Fruit fly (Drosophila melanogaster) whole organism, embryonic: ENCODE results near the gene pico.

Experiments
- Abd-B ChIP-seq: fragments of 200-800 bp; sonication (Bioruptor generic); optimal IDR thresholded peaks from 2 replicates; lab custom pipeline; 2018; ENCODE audit warnings: missing biosample characterization, mild to moderate bottlenecking, missing genetic modification characterization, moderate library complexity
- Adf1 ChIP-seq: fragments of 200-800 bp; sonication (Bioruptor generic); IDR thresholded peaks from 2 replicates; pipeline ENCODE4 v1.3.6; 2022; ENCODE audit warnings: missing biosample characterization, missing genetic modification characterization
- B-H2 ChIP-seq: fragments of 200-800 bp; sonication (Bioruptor generic); optimal IDR thresholded peaks from 2 replicates; lab custom pipeline; 2018; ENCODE audit warnings: missing biosample characterization, mild to moderate bottlenecking, missing genetic modification characterization
- CG12659 ChIP-seq: fragments of 200-800 bp; sonication (Bioruptor generic); optimal IDR thresholded peaks from 3 replicates; lab custom pipeline; 2017; ENCODE audit warnings: mild to moderate bottlenecking, missing biosample characterization, missing genetic modification reagents, missing genetic modification characterization
- CG17328 ChIP-seq: fragments of 200-800 bp; sonication (Bioruptor generic); IDR thresholded peaks from 2 replicates; pipeline ENCODE4 v1.3.6; 2022; ENCODE audit warnings: missing biosample characterization, missing genetic modification characterization
- CG18599 ChIP-seq: fragments of 200-800 bp; sonication (Bioruptor generic); optimal IDR thresholded peaks from 3 replicates; lab custom pipeline; 2017; ENCODE audit warnings: missing biosample characterization, missing genetic modification characterization, mild to moderate bottlenecking, moderate library complexity, missing genetic modification reagents
- CG2120 ChIP-seq: fragments of 200-800 bp; sonication (Bioruptor generic); optimal IDR thresholded peaks from 3 replicates; lab custom pipeline; 2016; ENCODE audit warnings: missing biosample characterization, missing genetic modification characterization
- CG30403 ChIP-seq: fragments of 200-800 bp; sonication (Bioruptor generic); optimal IDR thresholded peaks from 3 replicates; lab custom pipeline; 2016; ENCODE audit warnings: missing biosample characterization, missing genetic modification characterization
- CG33557 ChIP-seq: fragments of 200-800 bp; sonication (Bioruptor generic); optimal IDR thresholded peaks from 2 replicates; lab custom pipeline; 2019; ENCODE audit warnings: missing biosample characterization, mild to moderate bottlenecking, missing genetic modification characterization, moderate library complexity
- CG3407 ChIP-seq: fragments of 200-800 bp; sonication (Bioruptor generic); optimal IDR thresholded peaks from 2 replicates; lab custom pipeline; 2018; ENCODE audit warnings: missing biosample characterization, mild to moderate bottlenecking, missing genetic modification characterization
- CG42726 ChIP-seq: fragments of 200-800 bp; sonication (Bioruptor generic); IDR thresholded peaks from 2 replicates; pipeline ENCODE4 v1.3.6; 2022; ENCODE audit warnings: missing biosample characterization, missing genetic modification characterization; ENCODE audit not compliant: partially characterized antibody
- CG4617 ChIP-seq: fragments of 200-800 bp; sonication (Bioruptor generic); optimal IDR thresholded peaks from 3 replicates; lab custom pipeline; 2016; ENCODE audit warnings: missing biosample characterization, missing genetic modification characterization, borderline replicate concordance
- CG6272 ChIP-seq: fragments of 200-800 bp; sonication (Bioruptor generic); IDR thresholded peaks from 2 replicates; pipeline ENCODE4 v1.3.6; 2022; ENCODE audit warnings: missing biosample characterization, missing genetic modification characterization
- CG6689 ChIP-seq: fragments of 200-800 bp; sonication (Bioruptor generic); IDR thresholded peaks from 2 replicates; pipeline ENCODE4 v1.3.6; 2022; ENCODE audit warnings: missing biosample characterization, missing genetic modification characterization
- CG6791 ChIP-seq: fragments of 200-800 bp; sonication (Bioruptor generic); IDR thresholded peaks from 3 replicates; pipeline ENCODE4 v1.3.6; 2022; ENCODE audit warnings: missing biosample characterization, missing genetic modification characterization; ENCODE audit not compliant: partially characterized antibody
- CG7928 ChIP-seq: fragments of 200-800 bp; sonication (Bioruptor generic); optimal IDR thresholded peaks from 2 replicates; lab custom pipeline; 2017; ENCODE audit warnings: missing biosample characterization, mild to moderate bottlenecking, missing genetic modification characterization
- CG9817 ChIP-seq: fragments of 200-800 bp; sonication (Bioruptor generic); optimal IDR thresholded peaks from 2 replicates; lab custom pipeline; 2018; ENCODE audit warnings: missing biosample characterization, mild to moderate bottlenecking, missing genetic modification characterization, moderate library complexity
- CTCF ChIP-seq: fragments of 200-800 bp; sonication (Bioruptor generic); optimal IDR thresholded peaks from 2 replicates; lab custom pipeline; 2017; ENCODE audit warnings: missing biosample characterization, mild to moderate bottlenecking, missing genetic modification characterization, moderate library complexity
- Dbx ChIP-seq: fragments of 200-800 bp; sonication (Bioruptor generic); IDR thresholded peaks from 3 replicates; pipeline ENCODE4 v1.3.6; 2022; ENCODE audit warnings: missing biosample characterization, missing genetic modification characterization
- Hr3 ChIP-seq: fragments of 200-800 bp; sonication (Bioruptor generic); optimal IDR thresholded peaks from 3 replicates; lab custom pipeline; 2016; ENCODE audit warnings: missing biosample characterization, missing genetic modification characterization
- Lhr ChIP-seq: fragments of 200-800 bp; sonication (Bioruptor generic); optimal IDR thresholded peaks from 3 replicates; lab custom pipeline; 2017; ENCODE audit warnings: mild to moderate bottlenecking, missing biosample characterization, missing genetic modification reagents, missing genetic modification characterization
- MTF-1 ChIP-seq: fragments of 200-800 bp; sonication (Bioruptor generic); optimal IDR thresholded peaks from 2 replicates; lab custom pipeline; 2018; ENCODE audit warnings: missing biosample characterization, mild to moderate bottlenecking, missing genetic modification characterization, borderline replicate concordance
- Max ChIP-seq: fragments of 200-800 bp; sonication (Bioruptor generic); optimal IDR thresholded peaks from 2 replicates; lab custom pipeline; 2016; ENCODE audit warnings: missing biosample characterization, mild to moderate bottlenecking, missing genetic modification characterization
- Myb ChIP-seq: fragments of 200-800 bp; sonication (Bioruptor generic); optimal IDR thresholded peaks from 2 replicates; lab custom pipeline; 2016; ENCODE audit warnings: missing biosample characterization, missing genetic modification characterization
- Nf-YC ChIP-seq: fragments of 200-800 bp; optimal IDR thresholded peaks from 3 replicates; lab custom pipeline; 2019; ENCODE audit warnings: missing biosample characterization, mild to moderate bottlenecking, missing genetic modification characterization, moderate library complexity
- Pdp1 ChIP-seq, 2 experiments: fragments of 200-800 bp; sonication (Bioruptor generic); optimal IDR thresholded peaks; 3 replicates each; lab custom pipeline; 2016; ENCODE audit warnings: missing biosample characterization in 2 of 2, missing genetic modification characterization in 2 of 2, mild to moderate bottlenecking in 1 of 2, moderate library complexity in 1 of 2
- Sin3A ChIP-seq: fragments of >200 bp; optimal IDR thresholded peaks from 2 replicates; lab custom pipeline; 2018
- Sox102F ChIP-seq: fragments of 200-800 bp; sonication (Bioruptor generic); optimal IDR thresholded peaks from 2 replicates; lab custom pipeline; 2018; ENCODE audit warnings: missing biosample characterization, mild to moderate bottlenecking, missing genetic modification characterization, moderate library complexity
- Sry-δ ChIP-seq: fragments of 200-800 bp; sonication (Bioruptor generic); optimal IDR thresholded peaks from 2 replicates; lab custom pipeline; 2016; ENCODE audit warnings: missing biosample characterization, missing genetic modification characterization
- YL-1 ChIP-seq: fragments of 200-800 bp; sonication (Bioruptor generic); optimal IDR thresholded peaks from 3 replicates; lab custom pipeline; 2017; ENCODE audit warnings: missing biosample characterization, mild to moderate bottlenecking, missing genetic modification characterization
- abd-A ChIP-seq: fragments of 200-800 bp; sonication (Bioruptor generic); optimal IDR thresholded peaks from 3 replicates; lab custom pipeline; 2019; ENCODE audit warnings: missing biosample characterization, mild to moderate bottlenecking, missing genetic modification characterization, moderate library complexity
- ato ChIP-seq: fragments of 200-800 bp; sonication (Bioruptor generic); IDR thresholded peaks from 2 replicates; pipeline ENCODE4 v1.3.6; 2022; ENCODE audit warnings: missing biosample characterization, missing genetic modification characterization; ENCODE audit not compliant: partially characterized antibody
- az2 ChIP-seq: fragments of 200-800 bp; sonication (Bioruptor generic); optimal IDR thresholded peaks from 3 replicates; lab custom pipeline; 2016; ENCODE audit warnings: missing biosample characterization, missing genetic modification characterization
- bowl ChIP-seq: fragments of 200-800 bp; sonication (Bioruptor generic); IDR thresholded peaks from 2 replicates; pipeline ENCODE4 v1.3.6; 2022; ENCODE audit warnings: missing biosample characterization, missing genetic modification characterization
- disco-r ChIP-seq: fragments of 200-800 bp; sonication (Bioruptor generic); optimal IDR thresholded peaks from 2 replicates; lab custom pipeline; 2016; ENCODE audit warnings: missing biosample characterization, missing genetic modification characterization
- dpn ChIP-seq, 2 experiments: fragments of 200-800 bp; sonication (Bioruptor generic); optimal IDR thresholded peaks; 3 replicates each; lab custom pipeline; 2016; ENCODE audit warnings: missing biosample characterization in 2 of 2, missing genetic modification characterization in 2 of 2
- eyg ChIP-seq: fragments of 200-800 bp; sonication (Bioruptor generic); optimal IDR thresholded peaks from 3 replicates; lab custom pipeline; 2016; ENCODE audit warnings: missing biosample characterization, missing genetic modification characterization
- grn ChIP-seq: fragments of 200-800 bp; sonication (Bioruptor generic); optimal IDR thresholded peaks from 3 replicates; lab custom pipeline; 2017; ENCODE audit warnings: missing biosample characterization, missing genetic modification characterization
- gro ChIP-seq: fragments of 200-800 bp; sonication (Bioruptor generic); optimal IDR thresholded peaks from 2 replicates; lab custom pipeline; 2016; ENCODE audit warnings: missing biosample characterization, missing genetic modification characterization
- nerfin-1 ChIP-seq: fragments of 200-800 bp; sonication (Bioruptor generic); optimal IDR thresholded peaks from 3 replicates; lab custom pipeline; 2019; ENCODE audit warnings: missing biosample characterization, mild to moderate bottlenecking, missing genetic modification characterization, moderate library complexity
- org-1 ChIP-seq: fragments of 200-800 bp; sonication (Bioruptor generic); optimal IDR thresholded peaks from 2 replicates; lab custom pipeline; 2017; ENCODE audit warnings: missing biosample characterization, missing genetic modification characterization
- pho ChIP-seq: fragments of 200-800 bp; sonication (Bioruptor generic); optimal IDR thresholded peaks from 2 replicates; lab custom pipeline; 2016; ENCODE audit warnings: missing biosample characterization, missing genetic modification characterization
- prd ChIP-seq, 3 experiments: fragments of >200 bp in 2 of 3; fragments of 200-800 bp in 1 of 3; sonication (Bioruptor generic) in 1 of 3; optimal IDR thresholded peaks in 2 of 3; IDR thresholded peaks in 1 of 3; 2 replicates in 2 of 3; 3 replicates in 1 of 3; pipeline versions ENCODE4 v1.3.6 to Lab custom; 2017 to 2022; ENCODE audit warnings: missing biosample characterization in 1 of 3, missing genetic modification characterization in 1 of 3
- sisA ChIP-seq: fragments of 200-800 bp; sonication (Bioruptor generic); IDR thresholded peaks from 2 replicates; pipeline ENCODE4 v1.3.6; 2022; ENCODE audit warnings: missing biosample characterization, missing genetic modification characterization
- stc ChIP-seq: fragments of 200-800 bp; sonication (Bioruptor generic); IDR thresholded peaks from 2 replicates; pipeline ENCODE4 v1.3.6; 2022; ENCODE audit warnings: missing biosample characterization, missing genetic modification characterization
- tgo ChIP-seq: fragments of 200-800 bp; sonication (Bioruptor generic); IDR thresholded peaks from 3 replicates; pipeline ENCODE4 v1.3.6; 2022; ENCODE audit warnings: missing biosample characterization, missing genetic modification characterization
- tin ChIP-seq: fragments of 200-800 bp; sonication (Bioruptor generic); optimal IDR thresholded peaks from 3 replicates; lab custom pipeline; 2016; ENCODE audit warnings: missing biosample characterization, missing genetic modification characterization
- twi ChIP-seq: fragments of 200-800 bp; optimal IDR thresholded peaks from 2 replicates; lab custom pipeline; 2019; ENCODE audit warnings: missing biosample characterization, mild to moderate bottlenecking, missing genetic modification characterization, moderate library complexity
- vnd ChIP-seq: fragments of 200-800 bp; sonication (Bioruptor generic); IDR thresholded peaks from 3 replicates; pipeline ENCODE4 v1.3.6; 2022; ENCODE audit warnings: missing biosample characterization, missing genetic modification characterization; ENCODE audit not compliant: partially characterized antibody

pico gene

DNA sequence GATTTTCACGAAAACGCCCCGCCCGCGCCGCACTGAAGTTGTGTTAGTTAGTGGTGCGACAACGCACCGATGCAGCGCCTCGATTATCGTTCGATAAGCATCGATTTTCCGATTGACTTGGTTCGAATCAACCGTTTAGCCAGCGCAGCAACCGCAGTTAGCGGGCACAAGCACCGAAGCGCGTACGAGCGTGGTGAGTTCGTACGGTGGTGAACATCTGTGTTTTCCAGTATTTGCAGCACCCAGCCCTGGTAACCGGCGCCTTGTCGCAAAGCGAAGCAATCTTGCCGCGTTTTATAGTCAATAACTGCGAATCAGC is at the start of gene pico, which contains the start of gene Nup205 (continued):
- TF ChIP-seq CTCF (GFP tag; lab: Kevin White, UChicago) (peak; percentile 75), bowl (GFP tag; lab: Robert Waterston, UW) (no peak), tgo (GFP tag; lab: Robert Waterston, UW) (no peak), CG30403 (GFP tag; lab: Kevin White, UChicago) (peak; percentile 32), gro (GFP tag; lab: Kevin White, UChicago) (no peak), dpn (GFP tag; optimal IDR thresholded peaks at IDR 0.05; lab: Kevin White, UChicago) (peak in 1 of 2 experiments; percentile 48), CG4617 (peak; percentile 38), Hr3 (GFP tag; lab: Kevin White, UChicago) (peak; percentile 22), pho (GFP tag; lab: Kevin White, UChicago) (peak; percentile 50), Pdp1 (GFP tag; optimal IDR thresholded peaks at IDR 0.05; lab: Kevin White, UChicago) (no peak), Myb (peak; percentile 75), CG12659 (GFP tag; lab: Kevin White, UChicago) (peak; percentile 87), CG42726 (GFP tag; lab: Robert Waterston, UW) (peak; percentile 88), YL-1 (GFP tag; lab: Kevin White, UChicago) (peak; percentile 45), Lhr (GFP tag; lab: Kevin White, UChicago) (peak; percentile 96), sisA (GFP tag; lab: Robert Waterston, UW) (peak; percentile 17; the same call in 1 of the 2 replicates), tin (GFP tag; lab: Kevin White, UChicago) (peak; percentile 5), twi (tag; lab: Kevin White, UChicago) (no peak), nerfin-1 (no peak), Abd-B (GFP tag; lab: Kevin White, UChicago) (peak; percentile 21), ato (peak; percentile 72; the same call in 1 of the 2 replicates), eyg (GFP tag; lab: Kevin White, UChicago) (peak; percentile 40), Sry-δ (GFP tag; lab: Kevin White, UChicago) (peak; percentile 98), CG6272 (no peak), CG17328 (GFP tag; lab: Robert Waterston, UW) (0 out of 2 replicates have a peak, but pooled peaks have one; percentile 21)

DNA sequence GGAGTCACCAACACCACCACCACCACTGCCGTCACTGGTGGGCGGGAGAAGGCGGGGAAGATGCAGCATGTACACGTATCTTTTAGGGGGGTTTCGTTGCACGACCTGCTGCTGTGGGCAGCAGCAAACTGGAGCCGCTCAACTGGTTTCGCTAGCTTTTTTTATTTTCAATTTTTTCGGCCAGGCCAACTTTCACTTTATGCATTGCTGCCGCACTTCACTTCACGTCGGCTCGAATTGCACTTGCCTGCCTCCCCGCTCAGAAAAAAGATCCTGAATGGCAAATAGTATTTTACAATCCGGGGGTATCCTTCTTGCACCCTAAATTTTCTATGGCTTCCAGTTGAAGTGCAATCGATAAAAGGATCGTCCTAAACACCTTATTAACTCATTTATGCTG is 48.1 kb upstream of the pico start:
- TF ChIP-seq B-H2 (GFP tag; lab: Kevin White, UChicago) = no peak
- TF ChIP-seq CG42726 (GFP tag; lab: Robert Waterston, UW) = no peak
- peak; percentile 84 for TF ChIP-seq CG3407 (GFP tag; lab: Kevin White, UChicago)
- no peak for TF ChIP-seq CG6689
- no peak for TF ChIP-seq org-1 (GFP tag; lab: Kevin White, UChicago)
- no peak for TF ChIP-seq Pdp1 (GFP tag; optimal IDR thresholded peaks at IDR 0.05; lab: Kevin White, UChicago)
- no peak for TF ChIP-seq CG9817

DNA sequence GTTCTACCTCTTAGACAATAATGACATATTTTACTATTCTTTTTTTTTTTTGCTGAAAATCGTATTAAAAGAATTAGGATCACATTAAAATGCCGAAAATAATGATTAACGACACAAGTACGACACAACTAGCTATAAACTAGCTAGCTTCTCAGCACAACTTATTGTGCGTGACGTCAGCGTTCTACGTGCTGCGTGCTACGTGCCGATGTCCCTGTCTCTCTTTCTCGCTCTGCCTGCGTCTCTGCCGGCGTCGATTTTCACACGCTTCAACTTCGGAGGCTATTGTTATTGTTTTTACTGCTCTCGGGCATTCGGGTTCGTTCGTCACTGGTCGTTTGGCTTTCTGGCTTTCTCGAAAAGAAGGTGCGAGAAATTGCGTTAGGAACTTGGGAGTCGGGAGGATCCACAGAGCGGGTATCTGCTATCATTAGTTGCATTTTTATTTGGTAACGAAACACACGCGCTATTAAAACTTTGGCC is 46.2 kb upstream of the pico start:
- TF ChIP-seq abd-A (tag; lab: Kevin White, UChicago) = no peak
- no peak for TF ChIP-seq Sin3A (lab: Kevin White, UChicago)
- no peak for TF ChIP-seq az2
- TF ChIP-seq Adf1 (GFP tag; lab: Robert Waterston, UW) = peak; percentile 94
- no peak for TF ChIP-seq disco-r (GFP tag; lab: Kevin White, UChicago)
- peak; percentile 21 for TF ChIP-seq CG33557
- TF ChIP-seq MTF-1 (GFP tag; lab: Kevin White, UChicago) = no peak
- TF ChIP-seq grn (GFP tag; lab: Kevin White, UChicago) = no peak
- no peak for TF ChIP-seq Sox102F (GFP tag; lab: Kevin White, UChicago)
- no peak for TF ChIP-seq CG7928 (GFP tag; lab: Kevin White, UChicago)
- peak; percentile 5 for TF ChIP-seq Nf-YC (tag; lab: Kevin White, UChicago)
- TF ChIP-seq Dbx = no peak
- TF ChIP-seq CG6791 (GFP tag; lab: Robert Waterston, UW) = no peak
- TF ChIP-seq prd (optimal IDR thresholded peaks at IDR 0.05; lab: Kevin White, UChicago) = no peak
- TF ChIP-seq prd (GFP tag; IDR thresholded peaks at IDR 0.05; lab: Robert Waterston, UW) = no peak; the same call in 2 of the 3 replicates
- no peak for TF ChIP-seq Max
- no peak for TF ChIP-seq vnd
- TF ChIP-seq CG2120 (GFP tag; lab: Kevin White, UChicago) = peak; percentile 16
- no peak for TF ChIP-seq CG18599 (GFP tag; lab: Kevin White, UChicago)
- no peak for TF ChIP-seq stc (GFP tag; lab: Robert Waterston, UW)
